Fruit fly (Drosophila melanogaster) whole organism, embryonic: ENCODE results near the gene CG8034.

Experiments used
- CG17829 ChIP-seq: fragments of 200-800 bp; optimal IDR thresholded peaks from 2 replicates; lab custom pipeline; 2019; ENCODE audit warnings: missing biosample characterization, mild to moderate bottlenecking, missing genetic modification characterization, moderate library complexity
- CG3726 ChIP-seq: fragments of 200-800 bp; sonication (Bioruptor generic); IDR thresholded peaks from 3 replicates; pipeline ENCODE4, ENCODE4 v1.3.6; 2022; ENCODE audit warnings: missing biosample characterization, missing genetic modification characterization
- Usf ChIP-seq: fragments of 200-800 bp; sonication (Bioruptor generic); optimal IDR thresholded peaks from 2 replicates; lab custom pipeline; 2017; ENCODE audit warnings: missing genotype, missing biosample characterization, missing genetic modification characterization

dm6 chrX:19280249-19280648 is 17.7 kb downstream of the CG8034 start, which contains the start of gene CG8028:
- no peak for TF ChIP-seq Usf (GFP tag; lab: Kevin White, UChicago)
- no peak for TF ChIP-seq CG3726 (GFP tag; lab: Robert Waterston, UW)
- no peak for TF ChIP-seq CG17829
